Worm (Caenorhabditis elegans): Measurements from ENCODE around the gene Y71H2AM.3.
"Not testable (repeated sequence)": the region's sequence is repeated elsewhere in the genome, so short reads cannot be mapped to it uniquely, and the experiment has no call there.

- TF ChIP-seq B0310.2 (tag; optimal IDR thresholded peaks at IDR 0.05); ama-1 (optimal IDR thresholded peaks at IDR 0.05); flt-1 (GFP tag; IDR thresholded peaks at IDR 0.05): not testable (repeated sequence)
These were observed 41.5 kb downstream of the Y71H2AM.3 start, which contains the start of gene H34I24.1 for ce11 chrIII:2846747-2847146.

All from whole organism, early embryonic.